Fruit fly (Drosophila melanogaster): ENCODE measurements around the gene CG14408.

The CG14408 gene

DNA sequence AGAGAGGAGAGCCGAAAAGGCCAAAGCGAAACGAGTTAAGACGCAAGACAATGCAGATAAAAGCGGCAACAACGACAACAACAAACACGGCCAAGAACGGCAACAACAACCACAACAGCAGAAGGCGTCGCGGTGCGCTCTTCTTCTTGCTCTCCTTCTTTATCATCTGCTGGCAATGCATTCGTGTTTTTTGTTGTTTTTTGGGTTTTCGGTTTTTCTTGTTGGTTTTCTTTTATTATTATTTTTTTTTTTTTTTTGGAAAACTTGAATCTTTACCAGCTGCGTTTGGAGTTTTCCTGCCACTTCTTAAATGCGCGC is 6.4 kb downstream of the CG14408 start:
- no peak for TF ChIP-seq pan (optimal IDR thresholded peaks at IDR 0.05)
- TF ChIP-seq usp (GFP tag; optimal IDR thresholded peaks at IDR 0.05) = no peak
- TF ChIP-seq EcR (GFP tag; optimal IDR thresholded peaks at IDR 0.05) = no peak
- no peak for TF ChIP-seq psq (optimal IDR thresholded peaks at IDR 0.05)
- no peak for TF ChIP-seq CG8478 (optimal IDR thresholded peaks at IDR 0.05)
- no peak for TF ChIP-seq Dll (optimal IDR thresholded peaks at IDR 0.05)

DNA sequence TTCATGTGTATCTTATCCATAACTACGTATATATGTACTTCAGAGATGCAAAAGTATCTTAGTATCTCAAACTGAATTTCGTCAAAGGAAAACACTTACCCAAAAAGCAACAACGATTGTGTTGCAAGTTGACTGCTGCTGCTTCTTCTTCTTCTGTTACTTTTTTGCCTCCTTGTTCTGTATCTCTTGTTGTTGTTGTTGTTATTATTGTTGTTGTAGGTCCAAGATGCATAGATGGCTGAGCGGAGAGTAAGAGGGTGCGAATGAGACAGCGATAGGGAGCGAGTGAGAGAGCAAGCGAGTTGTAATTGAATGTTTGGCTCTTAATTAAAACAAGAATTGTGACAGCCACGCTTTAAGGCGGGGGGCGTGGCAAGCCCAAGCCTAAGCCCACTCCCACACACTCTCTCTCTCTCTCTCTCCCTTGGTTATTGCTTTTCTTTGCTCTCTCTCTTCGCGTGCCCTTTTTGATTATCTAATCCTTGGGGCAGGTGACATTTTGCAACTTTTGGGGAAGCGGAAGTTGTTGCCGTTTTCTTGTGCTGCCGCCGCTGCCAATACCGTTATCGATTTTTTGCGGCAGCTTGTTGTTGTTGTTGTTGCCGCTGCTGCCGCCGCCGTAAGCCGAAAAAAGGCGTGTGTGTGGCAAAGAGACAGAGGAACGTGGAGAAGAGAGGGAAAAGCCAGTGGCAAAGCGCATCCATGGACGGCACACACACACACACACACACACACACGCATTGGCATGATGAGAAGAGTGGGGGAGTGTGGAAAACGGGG is 7.0 kb downstream of the CG14408 start:
- TF ChIP-seq pan (optimal IDR thresholded peaks at IDR 0.05) (no peak), psq (optimal IDR thresholded peaks at IDR 0.05) (no peak), usp (GFP tag; optimal IDR thresholded peaks at IDR 0.05) (no peak), Dll (optimal IDR thresholded peaks at IDR 0.05) (no peak), CG8478 (optimal IDR thresholded peaks at IDR 0.05) (no peak), EcR (GFP tag; optimal IDR thresholded peaks at IDR 0.05) (no peak)

DNA sequence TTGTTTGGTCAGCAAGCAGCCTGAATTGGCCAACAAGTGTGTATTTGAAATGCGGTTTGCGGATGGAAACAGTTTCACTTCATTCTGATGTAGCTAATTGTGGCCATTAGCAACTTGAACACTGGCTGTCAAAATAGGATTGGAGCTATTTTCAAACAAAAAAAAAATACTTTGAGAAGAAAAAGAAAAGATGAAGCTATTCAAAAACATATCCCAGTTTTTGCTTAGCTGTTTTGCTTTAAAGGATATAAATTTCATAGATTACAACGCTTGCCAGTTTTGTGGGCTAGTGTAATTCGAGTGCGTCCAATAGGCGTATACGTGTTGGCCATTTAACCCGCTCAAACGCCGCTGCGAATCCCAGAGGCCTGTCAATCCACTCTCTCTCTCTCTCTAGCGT is 19.6 kb downstream of the CG14408 start:
- TF ChIP-seq psq (optimal IDR thresholded peaks at IDR 0.05) (no peak), pan (optimal IDR thresholded peaks at IDR 0.05) (no peak), CG8478 (optimal IDR thresholded peaks at IDR 0.05) (no peak), usp (GFP tag; optimal IDR thresholded peaks at IDR 0.05) (no peak), EcR (GFP tag; optimal IDR thresholded peaks at IDR 0.05) (no peak), Dll (optimal IDR thresholded peaks at IDR 0.05) (no peak)

DNA sequence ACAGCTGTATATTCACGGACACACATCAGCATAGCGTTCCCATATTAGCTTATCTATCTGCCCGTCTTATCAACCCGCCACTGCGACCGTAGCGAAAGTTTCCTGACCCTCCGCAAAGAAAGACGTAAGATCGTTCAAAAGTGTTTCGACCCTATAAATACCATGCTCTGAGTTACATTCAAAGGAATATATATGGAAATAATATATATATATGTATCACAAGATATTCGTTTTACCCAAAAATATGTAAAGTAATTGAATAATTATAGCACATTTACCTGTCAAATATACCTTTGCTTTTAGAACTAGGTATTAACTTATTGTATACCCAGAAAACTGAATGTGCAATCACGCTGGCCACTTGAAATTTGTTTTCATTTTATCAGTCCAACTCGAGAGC is 21.4 kb downstream of the CG14408 start:
- TF ChIP-seq Dll (optimal IDR thresholded peaks at IDR 0.05) = no peak
- TF ChIP-seq psq (optimal IDR thresholded peaks at IDR 0.05) = no peak
- TF ChIP-seq CG8478 (optimal IDR thresholded peaks at IDR 0.05) = no peak
- no peak for TF ChIP-seq usp (GFP tag; optimal IDR thresholded peaks at IDR 0.05)
- TF ChIP-seq EcR (GFP tag; optimal IDR thresholded peaks at IDR 0.05) = no peak
- TF ChIP-seq pan (optimal IDR thresholded peaks at IDR 0.05) = no peak

DNA sequence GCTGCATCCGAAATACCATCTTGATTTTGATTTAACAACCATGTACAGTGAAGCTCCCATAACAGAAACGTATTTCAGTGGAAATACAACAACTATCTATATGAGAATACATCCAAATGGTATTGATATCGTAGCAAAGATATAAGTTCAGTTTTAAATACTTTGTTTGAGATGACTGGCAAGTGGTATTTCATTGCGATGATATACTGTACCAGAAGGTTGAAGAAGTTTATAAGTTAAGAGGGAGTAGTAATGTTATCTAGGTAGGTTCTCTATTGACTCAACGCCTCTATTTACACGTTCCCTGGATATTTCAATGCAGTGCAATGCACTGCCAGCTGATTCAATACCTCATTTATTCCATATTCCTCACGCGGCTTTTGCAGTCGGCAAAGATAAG is 26.2 kb downstream of the CG14408 start:
- TF ChIP-seq psq (optimal IDR thresholded peaks at IDR 0.05) = no peak
- no peak for TF ChIP-seq EcR (GFP tag; optimal IDR thresholded peaks at IDR 0.05)
- no peak for TF ChIP-seq pan (optimal IDR thresholded peaks at IDR 0.05)
- TF ChIP-seq Dll (optimal IDR thresholded peaks at IDR 0.05) = no peak
- no peak for TF ChIP-seq CG8478 (optimal IDR thresholded peaks at IDR 0.05)

DNA sequence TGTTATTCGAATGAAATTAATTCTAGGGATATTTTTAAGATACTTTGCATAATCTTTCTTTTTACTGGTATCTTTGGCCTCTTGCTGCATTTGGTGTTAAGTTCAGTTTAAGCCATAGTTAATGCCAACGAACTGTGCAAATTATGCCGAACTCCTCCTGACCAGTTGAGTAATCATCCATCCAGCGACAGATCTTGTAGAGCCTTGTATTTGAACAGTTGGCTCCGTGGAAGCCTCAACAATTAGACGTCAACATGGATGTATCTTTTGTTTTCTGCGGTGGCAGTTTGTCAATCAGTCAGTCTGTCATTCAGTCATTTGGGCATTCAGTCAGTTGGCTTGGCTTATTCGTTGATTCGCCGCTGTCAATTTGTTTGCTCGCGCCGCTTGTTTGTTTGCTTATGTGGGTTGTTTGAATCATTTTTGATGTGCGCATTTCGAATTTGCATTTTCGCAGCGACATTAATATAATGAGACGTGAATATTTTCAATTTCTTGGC is 29.2 kb downstream of the CG14408 start:
- TF ChIP-seq EcR (GFP tag; optimal IDR thresholded peaks at IDR 0.05) (no peak), Dll (optimal IDR thresholded peaks at IDR 0.05) (no peak)

DNA sequence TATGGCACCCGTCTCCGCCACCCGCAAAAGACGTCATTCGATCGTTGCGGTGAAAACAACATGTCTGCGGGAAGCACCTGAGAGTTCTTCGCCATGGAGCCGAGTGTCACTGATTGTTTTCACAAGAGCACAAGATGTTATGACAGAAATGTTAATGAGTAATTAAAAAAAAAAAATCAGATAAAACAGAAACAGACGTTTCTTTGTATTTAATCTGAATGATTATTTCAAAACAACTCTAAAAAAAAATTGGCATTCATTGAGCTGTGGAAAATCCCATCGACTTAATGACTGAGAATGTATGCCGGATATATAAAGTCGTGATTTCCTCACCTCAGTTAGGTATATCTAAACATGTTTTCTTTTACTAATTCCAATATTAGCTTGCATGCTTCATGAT is 45.4 kb downstream of the CG14408 start, which contains the start of gene Ag5r:
Gene Ag5r, minus strand, starts transcription at position 101 of the 400 bp plus-strand sequence.
- TF ChIP-seq usp (GFP tag; optimal IDR thresholded peaks at IDR 0.05) (no peak), CG8478 (optimal IDR thresholded peaks at IDR 0.05) (no peak), EcR (GFP tag; optimal IDR thresholded peaks at IDR 0.05) (no peak), Dll (optimal IDR thresholded peaks at IDR 0.05) (no peak), psq (optimal IDR thresholded peaks at IDR 0.05) (no peak), pan (optimal IDR thresholded peaks at IDR 0.05) (no peak)

DNA sequence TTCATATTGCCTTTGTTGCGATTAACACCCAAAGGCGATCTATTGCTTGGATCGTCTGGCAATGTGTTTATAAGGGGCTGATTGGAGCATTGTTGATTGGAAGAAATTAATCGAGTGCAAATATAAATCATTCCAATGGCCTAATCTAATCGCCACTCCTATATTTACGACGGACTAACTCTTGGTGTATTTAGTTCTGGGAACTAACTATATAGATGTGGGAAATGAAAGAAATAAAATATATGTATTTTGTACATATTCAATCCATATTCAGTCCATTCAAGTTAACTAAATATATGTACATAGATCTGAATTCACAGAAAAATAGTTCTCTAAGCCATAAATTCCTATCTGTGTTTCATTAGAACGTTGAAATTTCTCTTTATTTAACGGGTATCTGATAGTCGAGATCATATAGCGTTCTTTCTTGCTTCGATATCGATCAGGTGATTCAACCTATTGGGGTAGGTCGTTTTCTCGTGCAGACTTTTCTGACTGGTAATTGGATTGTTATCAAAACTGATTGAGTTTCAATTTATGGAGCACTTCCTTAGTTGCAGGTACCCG is 47.7 kb downstream of the CG14408 start, which contains the start of gene Ag5r2:
Gene Ag5r2, minus strand, starts transcription at position 51 of the 567 bp plus-strand sequence.
- TF ChIP-seq Dll (optimal IDR thresholded peaks at IDR 0.05) (no peak), usp (GFP tag; optimal IDR thresholded peaks at IDR 0.05) (no peak), pan (optimal IDR thresholded peaks at IDR 0.05) (no peak), EcR (GFP tag; optimal IDR thresholded peaks at IDR 0.05) (no peak), CG8478 (optimal IDR thresholded peaks at IDR 0.05) (no peak), psq (optimal IDR thresholded peaks at IDR 0.05) (no peak)

Data from whole organism.